Fruit fly (Drosophila melanogaster): ENCODE measurements around the gene Act87E.

The Act87E gene

dm6 chr3R:13425470-13426033, at the start of gene Act87E:
Gene Act87E (plus strand): TSS chr3R:13425983.
- TF ChIP-seq dmrt93B (GFP tag; optimal IDR thresholded peaks at IDR 0.05), result peak; percentile 17
- no peak for TF ChIP-seq rgr (GFP tag; optimal IDR thresholded peaks at IDR 0.05)
- TF ChIP-seq HLH106 (tag; optimal IDR thresholded peaks at IDR 0.05), result peak; percentile 0

dm6 chr3R:13379675-13380074, 46.1 kb upstream of the Act87E start, which contains the start of the genes CG9813 and CG8870:
Gene CG9813 (minus strand): TSS chr3R:13379775.
Gene CG8870 (plus strand): TSS chr3R:13379842.
- TF ChIP-seq Abd-B (GFP tag; optimal IDR thresholded peaks at IDR 0.05) (no peak), dsf (GFP tag; optimal IDR thresholded peaks at IDR 0.05; ENCODE audit: borderline replicate concordance) (no peak), usp (GFP tag; optimal IDR thresholded peaks at IDR 0.05) (no peak), OdsH (GFP tag; optimal IDR thresholded peaks at IDR 0.05) (no peak), CG32264 (GFP tag; optimal IDR thresholded peaks at IDR 0.05) (no peak), pan (optimal IDR thresholded peaks at IDR 0.05) (no peak), Hr83 (GFP tag; optimal IDR thresholded peaks at IDR 0.05; ENCODE audit: poor library complexity, severe bottlenecking) (no peak), Sp1 (GFP tag; optimal IDR thresholded peaks at IDR 0.05) (no peak), HLH106 (tag; optimal IDR thresholded peaks at IDR 0.05) (no peak), N (GFP tag; optimal IDR thresholded peaks at IDR 0.05) (no peak), Rel (GFP tag; optimal IDR thresholded peaks at IDR 0.05) (no peak), Rel (tag; optimal IDR thresholded peaks at IDR 0.05) (no peak), psq (GFP tag; optimal IDR thresholded peaks at IDR 0.05) (no peak), dmrt93B (GFP tag; optimal IDR thresholded peaks at IDR 0.05) (no peak), Dfd (GFP tag; optimal IDR thresholded peaks at IDR 0.05) (no peak)

dm6 chr3R:13381744-13382435, 43.9 kb upstream of the Act87E start, which contains the start of the genes mRpS21 and Droj2:
Gene mRpS21 (minus strand): TSS chr3R:13381809.
Gene Droj2 (plus strand): TSS chr3R:13382106.
- no peak for TF ChIP-seq lola (GFP tag; optimal IDR thresholded peaks at IDR 0.05)
- TF ChIP-seq Sp1 (GFP tag; optimal IDR thresholded peaks at IDR 0.05), result peak; percentile 64
- peak; percentile 55 for TF ChIP-seq sv (GFP tag; optimal IDR thresholded peaks at IDR 0.05)
- TF ChIP-seq CG32264 (GFP tag; optimal IDR thresholded peaks at IDR 0.05), result no peak
- TF ChIP-seq rgr (GFP tag; optimal IDR thresholded peaks at IDR 0.05), result peak; percentile 36
- TF ChIP-seq dsf (GFP tag; optimal IDR thresholded peaks at IDR 0.05; ENCODE audit: borderline replicate concordance), result peak; percentile 33
- no peak for TF ChIP-seq CrebA (GFP tag; optimal IDR thresholded peaks at IDR 0.05; ENCODE audit: borderline replicate concordance)
- peak; percentile 60 for TF ChIP-seq woc (GFP tag; optimal IDR thresholded peaks at IDR 0.05)
- TF ChIP-seq Dfd (GFP tag; optimal IDR thresholded peaks at IDR 0.05), result no peak
- no peak for TF ChIP-seq Vsx2 (GFP tag; optimal IDR thresholded peaks at IDR 0.05; ENCODE audit: partially characterized antibody)
- no peak for TF ChIP-seq Hr78 (GFP tag; optimal IDR thresholded peaks at IDR 0.05)
- TF ChIP-seq ey (GFP tag; optimal IDR thresholded peaks at IDR 0.05), result peak; percentile 3
- peak; percentile 43 for TF ChIP-seq Jra (GFP tag; optimal IDR thresholded peaks at IDR 0.05)
- peak; percentile 49 for TF ChIP-seq h (GFP tag; optimal IDR thresholded peaks at IDR 0.05)
- TF ChIP-seq pan (optimal IDR thresholded peaks at IDR 0.05), result no peak
- TF ChIP-seq foxo (GFP tag; optimal IDR thresholded peaks at IDR 0.05), result peak in 1 of 2 experiments; percentile 51
- TF ChIP-seq HLH106 (tag; optimal IDR thresholded peaks at IDR 0.05), result peak; percentile 73
- TF ChIP-seq tai (GFP tag; optimal IDR thresholded peaks at IDR 0.05), result no peak
- TF ChIP-seq dl (GFP tag; optimal IDR thresholded peaks at IDR 0.05; ENCODE audit: insufficient read depth in 1 of 2, partially characterized antibody in 2 of 2), result no peak
- no peak for TF ChIP-seq dmrt93B (GFP tag; optimal IDR thresholded peaks at IDR 0.05)
- TF ChIP-seq fru (GFP tag; optimal IDR thresholded peaks at IDR 0.05), result peak; percentile 46
- no peak for TF ChIP-seq Rel (GFP tag; optimal IDR thresholded peaks at IDR 0.05)
- peak; percentile 59 for TF ChIP-seq Rel (tag; optimal IDR thresholded peaks at IDR 0.05)
- no peak for TF ChIP-seq sage (GFP tag; optimal IDR thresholded peaks at IDR 0.05)
- TF ChIP-seq GATAd (GFP tag; optimal IDR thresholded peaks at IDR 0.05), result no peak
- TF ChIP-seq jim (GFP tag; optimal IDR thresholded peaks at IDR 0.05), result no peak
- TF ChIP-seq Abd-B (GFP tag; optimal IDR thresholded peaks at IDR 0.05), result no peak
- peak; percentile 46 for TF ChIP-seq Hnf4 (GFP tag; optimal IDR thresholded peaks at IDR 0.05)
- TF ChIP-seq OdsH (GFP tag; optimal IDR thresholded peaks at IDR 0.05), result no peak
- TF ChIP-seq N (GFP tag; optimal IDR thresholded peaks at IDR 0.05), result no peak
- no peak for TF ChIP-seq Hr83 (GFP tag; optimal IDR thresholded peaks at IDR 0.05; ENCODE audit: poor library complexity, severe bottlenecking)
- TF ChIP-seq usp (GFP tag; optimal IDR thresholded peaks at IDR 0.05), result no peak
- TF ChIP-seq Dif (GFP tag; optimal IDR thresholded peaks at IDR 0.05; ENCODE audit: partially characterized antibody), result no peak
- TF ChIP-seq psq (GFP tag; optimal IDR thresholded peaks at IDR 0.05), result no peak
- peak; percentile 47 for TF ChIP-seq brk (GFP tag; optimal IDR thresholded peaks at IDR 0.05)
- TF ChIP-seq br (GFP tag; optimal IDR thresholded peaks at IDR 0.05), result peak; percentile 21
- peak; percentile 47 for TF ChIP-seq Myc (optimal IDR thresholded peaks at IDR 0.05)
- TF ChIP-seq CG9705 (GFP tag; optimal IDR thresholded peaks at IDR 0.05), result peak; percentile 54
- TF ChIP-seq Mio (GFP tag; optimal IDR thresholded peaks at IDR 0.05), result no peak
